Worm (Caenorhabditis elegans): ENCODE results near the gene cpin-1.

DNA sequence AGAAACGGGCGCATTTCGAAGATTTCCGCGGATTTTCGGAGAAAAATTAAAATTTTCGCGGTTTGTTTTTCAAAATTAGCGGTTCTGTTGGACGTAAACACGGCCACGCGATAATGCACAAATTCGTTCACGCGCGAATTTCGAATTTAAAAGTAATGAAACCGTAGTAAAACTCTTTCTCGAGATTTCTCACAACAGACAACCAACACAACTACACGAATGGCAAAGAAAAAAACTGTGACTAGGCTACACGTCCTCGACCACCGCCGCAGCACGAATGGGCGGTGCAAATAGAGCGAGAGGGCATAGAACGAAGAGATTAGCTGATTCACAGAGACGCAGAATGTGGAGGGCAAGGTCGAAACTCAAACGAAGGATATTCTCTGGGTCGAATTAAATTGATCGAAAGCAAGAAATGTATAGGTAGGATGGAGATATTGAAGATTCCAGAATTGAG, 9.6 kb upstream of the cpin-1 start, which contains the start of gene idh-1:
- TF ChIP-seq ces-1 (GFP tag; optimal IDR thresholded peaks at IDR 0.05): no peak
- peak in 1 of 2 experiments; percentile 84 for TF ChIP-seq unc-62 (GFP tag; optimal IDR thresholded peaks at IDR 0.05 in 1 of 2)
- TF ChIP-seq unc-62 (tag; optimal IDR thresholded peaks at IDR 0.05): no peak
- TF ChIP-seq nhr-237 (tag; optimal IDR thresholded peaks at IDR 0.05): no peak
- TF ChIP-seq nhr-111 (GFP tag; optimal IDR thresholded peaks at IDR 0.05): no peak
- peak; percentile 86 for TF ChIP-seq nhr-11 (tag; optimal IDR thresholded peaks at IDR 0.05)
- no peak for TF ChIP-seq nhr-76 (tag; optimal IDR thresholded peaks at IDR 0.05)
- TF ChIP-seq fos-1 (tag; optimal IDR thresholded peaks at IDR 0.05): no peak
- no peak for TF ChIP-seq duxl-1 (tag; optimal IDR thresholded peaks at IDR 0.05; ENCODE audit: poor library complexity)
- TF ChIP-seq nhr-25 (tag; optimal IDR thresholded peaks at IDR 0.05; ENCODE audit: borderline replicate concordance, insufficient read depth): peak; percentile 88
